Worm (Caenorhabditis elegans): Measurements from ENCODE around the gene C04C11.1.

DNA sequence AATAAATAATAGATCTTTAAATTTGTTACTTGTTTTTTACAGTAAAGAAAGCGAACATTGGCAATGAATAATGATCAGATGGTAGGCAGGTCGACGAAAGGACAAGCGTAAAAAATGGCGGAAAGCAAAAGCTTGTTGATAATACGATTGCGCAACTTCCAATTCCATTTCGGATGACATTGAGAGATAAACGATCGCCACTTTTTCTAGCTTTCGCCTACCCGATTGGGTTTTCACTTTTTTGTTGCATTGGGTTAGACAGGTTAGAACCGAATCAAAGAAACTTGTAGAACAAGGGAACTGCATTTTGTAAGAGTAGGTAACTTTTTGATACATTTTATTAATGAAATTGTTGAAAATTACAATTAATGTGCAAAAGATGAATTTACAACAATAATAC is 49.1 kb downstream of the C04C11.1 start:
- TF ChIP-seq ceh-36 (tag; optimal IDR thresholded peaks at IDR 0.05) (no peak), ama-1 (optimal IDR thresholded peaks at IDR 0.05) (no peak), hmbx-1 (tag; optimal IDR thresholded peaks at IDR 0.05) (no peak), pes-1 (GFP tag; IDR thresholded peaks at IDR 0.05) (no peak), flt-1 (GFP tag; IDR thresholded peaks at IDR 0.05) (no peak), ceh-13 (GFP tag; optimal IDR thresholded peaks at IDR 0.05) (no peak), scrt-1 (GFP tag; IDR thresholded peaks at IDR 0.05) (no peak), sea-1 (GFP tag; conservative IDR thresholded peaks at IDR 0.05) (no peak), aly-1 (tag; optimal IDR thresholded peaks at IDR 0.05) (no peak), hmg-4 (GFP tag; optimal IDR thresholded peaks at IDR 0.05) (no peak), B0310.2 (tag; optimal IDR thresholded peaks at IDR 0.05) (no peak)
